Fruit fly (Drosophila melanogaster) whole organism: ENCODE measurements around the gene Cbl.

Experiments used
- CG8478 ChIP-seq: fragments of >200 bp; optimal IDR thresholded peaks from 2 replicates; lab custom pipeline; 2018; ENCODE audit warnings: inconsistent platforms
- usp ChIP-seq: fragments of >200 bp; optimal IDR thresholded peaks from 2 replicates; lab custom pipeline; 2017; ENCODE audit warnings: missing biosample characterization, missing genetic modification characterization, mixed read lengths

- no peak for TF ChIP-seq usp (GFP tag; lab: Kevin White, UChicago)
- TF ChIP-seq CG8478 (lab: Kevin White, UChicago) = no peak
Observed at dm6 chr3L:8459615-8460004, 34.9 kb downstream of the Cbl start.
